Fruit fly (Drosophila melanogaster): ENCODE measurements around the gene CG10702.

- no peak for TF ChIP-seq ovo (GFP tag; optimal IDR thresholded peaks at IDR 0.05)
- no peak for TF ChIP-seq CG33017 (tag; optimal IDR thresholded peaks at IDR 0.05)
Measured at dm6 chr2L:19014881-19015366, 54.7 kb downstream of the CG10702 start.
